Fruit fly (Drosophila melanogaster) whole organism, embryonic: ENCODE data around the gene CG31178.

Source experiments
- CG11456 ChIP-seq: fragments of 200-800 bp; sonication (Bioruptor generic); IDR thresholded peaks from 3 replicates; pipeline ENCODE4 v1.3.6; 2022; ENCODE audit warnings: missing biosample characterization, missing genetic modification characterization
- CG13424 ChIP-seq: fragments of 200-800 bp; sonication (Bioruptor generic); optimal IDR thresholded peaks from 2 replicates; lab custom pipeline; 2019; ENCODE audit warnings: missing biosample characterization, mild to moderate bottlenecking, missing genetic modification characterization, moderate library complexity
- CG34376 ChIP-seq: fragments of 200-800 bp; sonication (Bioruptor generic); optimal IDR thresholded peaks from 2 replicates; lab custom pipeline; 2018; ENCODE audit warnings: missing biosample characterization, mild to moderate bottlenecking, missing genetic modification characterization
- CG7928 ChIP-seq: fragments of 200-800 bp; sonication (Bioruptor generic); optimal IDR thresholded peaks from 2 replicates; lab custom pipeline; 2017; ENCODE audit warnings: missing biosample characterization, mild to moderate bottlenecking, missing genetic modification characterization
- CG8478 ChIP-seq: fragments of >200 bp; optimal IDR thresholded peaks from 2 replicates; lab custom pipeline; 2018
- Dad ChIP-seq: fragments of 200-800 bp; sonication (Bioruptor generic); optimal IDR thresholded peaks from 3 replicates; lab custom pipeline; 2016; ENCODE audit warnings: missing biosample characterization, missing genetic modification characterization
- Dll ChIP-seq: fragments of 200-800 bp; sonication (Bioruptor generic); IDR thresholded peaks from 4 replicates; pipeline ENCODE4 v1.3.6; 2022; ENCODE audit warnings: missing biosample characterization, missing genetic modification characterization; ENCODE audit not compliant: partially characterized antibody
- Lhr ChIP-seq: fragments of 200-800 bp; sonication (Bioruptor generic); optimal IDR thresholded peaks from 3 replicates; lab custom pipeline; 2017; ENCODE audit warnings: mild to moderate bottlenecking, missing biosample characterization, missing genetic modification reagents, missing genetic modification characterization
- Lpt ChIP-seq: fragments of >200 bp; optimal IDR thresholded peaks from 2 replicates; lab custom pipeline; 2018; ENCODE audit warnings: missing biosample characterization, missing genetic modification characterization
- hth ChIP-seq: fragments of >200 bp; optimal IDR thresholded peaks from 2 replicates; lab custom pipeline; 2017; ENCODE audit warnings: inconsistent platforms
- insv ChIP-seq, 2 experiments: fragments of 200-800 bp; sonication (Bioruptor generic); optimal IDR thresholded peaks; 3 replicates each; lab custom pipeline; 2016 to 2018; ENCODE audit warnings: missing biosample characterization in 2 of 2, missing genetic modification characterization in 2 of 2
- luna ChIP-seq: fragments of 200-800 bp; sonication (Bioruptor generic); optimal IDR thresholded peaks from 2 replicates; lab custom pipeline; 2016; ENCODE audit warnings: missing biosample characterization, missing genetic modification characterization
- ranshi ChIP-seq: fragments of 200-800 bp; sonication (Bioruptor generic); IDR thresholded peaks from 2 replicates; pipeline ENCODE4 v1.3.6; 2022; ENCODE audit warnings: missing biosample characterization, missing genetic modification characterization
- rib ChIP-seq: fragments of 200-800 bp; sonication (Bioruptor generic); IDR thresholded peaks from 2 replicates; pipeline ENCODE4 v1.3.6; 2022; ENCODE audit warnings: missing biosample characterization, missing genetic modification characterization

- TF ChIP-seq CG7928 (GFP tag; lab: Kevin White, UChicago) (no peak), CG34376 (no peak), luna (GFP tag; lab: Kevin White, UChicago) (no peak), CG13424 (tag; lab: Kevin White, UChicago) (peak; percentile 9), Dll (GFP tag; lab: Robert Waterston, UW) (no peak), hth (lab: Kevin White, UChicago) (no peak), ranshi (GFP tag; lab: Robert Waterston, UW) (no peak), Lhr (GFP tag; lab: Kevin White, UChicago) (no peak), CG11456 (GFP tag; lab: Robert Waterston, UW) (no peak), CG8478 (lab: Kevin White, UChicago) (no peak), Lpt (GFP tag; lab: Kevin White, UChicago) (no peak), insv (GFP tag; optimal IDR thresholded peaks at IDR 0.05; lab: Kevin White, UChicago) (no peak), Dad (no peak), rib (GFP tag; lab: Robert Waterston, UW) (no peak)
These were observed 43.2 kb upstream of the CG31178 start for dm6 chr3R:21830303-21830707.
